Fruit fly (Drosophila melanogaster): ENCODE results near the gene Or67a.

Gene Or67a

dm6 chr3L:9566849-9567248, 38.0 kb downstream of the Or67a start (continued):
- no peak for TF ChIP-seq Hr38 (GFP tag; optimal IDR thresholded peaks at IDR 0.05)
- no peak for TF ChIP-seq Eip93F (GFP tag; optimal IDR thresholded peaks at IDR 0.05)
- TF ChIP-seq CG15336 (GFP tag; IDR thresholded peaks at IDR 0.05), result peak; percentile 94
- TF ChIP-seq Sox14 (GFP tag; optimal IDR thresholded peaks at IDR 0.05), result peak; percentile 65
- TF ChIP-seq dac (GFP tag; optimal IDR thresholded peaks at IDR 0.05), result peak; percentile 71
- peak; percentile 67 for TF ChIP-seq CG10631 (GFP tag; optimal IDR thresholded peaks at IDR 0.05)
- no peak for TF ChIP-seq Sox15 (GFP tag; optimal IDR thresholded peaks at IDR 0.05)
- TF ChIP-seq spab (GFP tag; optimal IDR thresholded peaks at IDR 0.05), result no peak
- TF ChIP-seq Lpt (GFP tag; optimal IDR thresholded peaks at IDR 0.05), result peak; percentile 75
- peak; percentile 55 for TF ChIP-seq CG11294 (GFP tag; IDR thresholded peaks at IDR 0.05)
- peak; percentile 31 for TF ChIP-seq dsx (GFP tag; optimal IDR thresholded peaks at IDR 0.05; ENCODE audit: poor library complexity, severe bottlenecking)
- no peak for TF ChIP-seq Blimp-1 (GFP tag; optimal IDR thresholded peaks at IDR 0.05)
- TF ChIP-seq ss (GFP tag; optimal IDR thresholded peaks at IDR 0.05), result no peak
- TF ChIP-seq achi (GFP tag; optimal IDR thresholded peaks at IDR 0.05), result peak; percentile 70
- TF ChIP-seq CG32006 (GFP tag; optimal IDR thresholded peaks at IDR 0.05), result peak; percentile 91
- no peak for TF ChIP-seq vri (GFP tag; optimal IDR thresholded peaks at IDR 0.05)
- peak; percentile 34 for TF ChIP-seq CG16779 (tag; optimal IDR thresholded peaks at IDR 0.05)
- TF ChIP-seq CG8632 (GFP tag; optimal IDR thresholded peaks at IDR 0.05), result no peak
- peak; percentile 38 for TF ChIP-seq CG6808 (GFP tag; optimal IDR thresholded peaks at IDR 0.05)

dm6 chr3L:9567748-9568147, 38.9 kb downstream of the Or67a start:
- peak; percentile 62 for TF ChIP-seq fkh (GFP tag; optimal IDR thresholded peaks at IDR 0.05)
- TF ChIP-seq Sox102F (GFP tag; optimal IDR thresholded peaks at IDR 0.05), result no peak
- no peak for TF ChIP-seq CG6854 (GFP tag; optimal IDR thresholded peaks at IDR 0.05)
- TF ChIP-seq CG8319 (GFP tag; optimal IDR thresholded peaks at IDR 0.05), result no peak
- TF ChIP-seq CG11902 (GFP tag; optimal IDR thresholded peaks at IDR 0.05), result no peak
- TF ChIP-seq CG6792 (GFP tag; optimal IDR thresholded peaks at IDR 0.05), result no peak

- TF ChIP-seq Eip78C (GFP tag) (peak; percentile 8), fd59A (GFP tag; optimal IDR thresholded peaks at IDR 0.05) (no peak)
Measured at dm6 chr3L:9569194-9569593, 40.3 kb downstream of the Or67a start.

dm6 chr3L:9569849-9570248, 41.0 kb downstream of the Or67a start:
- TF ChIP-seq CG6808 (GFP tag; optimal IDR thresholded peaks at IDR 0.05) (no peak), OdsH (GFP tag; optimal IDR thresholded peaks at IDR 0.05) (no peak), topi (GFP tag; optimal IDR thresholded peaks at IDR 0.05) (no peak), salr (GFP tag; optimal IDR thresholded peaks at IDR 0.05) (no peak), CG1621 (tag; optimal IDR thresholded peaks at IDR 0.05) (no peak), fd85E (GFP tag; optimal IDR thresholded peaks at IDR 0.05) (no peak), Hr4 (GFP tag; optimal IDR thresholded peaks at IDR 0.05) (peak; percentile 42), CG7368 (GFP tag; optimal IDR thresholded peaks at IDR 0.05) (no peak), CG6276 (GFP tag; optimal IDR thresholded peaks at IDR 0.05) (no peak), CG6163 (GFP tag; IDR thresholded peaks at IDR 0.05) (no peak), Hr39 (GFP tag; optimal IDR thresholded peaks at IDR 0.05) (no peak), CG10631 (GFP tag; optimal IDR thresholded peaks at IDR 0.05) (no peak), CG9139 (GFP tag; optimal IDR thresholded peaks at IDR 0.05) (no peak), CG11762 (GFP tag; optimal IDR thresholded peaks at IDR 0.05; ENCODE audit: insufficient read depth) (no peak), esn (GFP tag; optimal IDR thresholded peaks at IDR 0.05) (no peak), Smox (GFP tag; optimal IDR thresholded peaks at IDR 0.05) (no peak), CG10669 (GFP tag; optimal IDR thresholded peaks at IDR 0.05) (no peak), Sox14 (GFP tag; optimal IDR thresholded peaks at IDR 0.05) (no peak), Hr38 (GFP tag; optimal IDR thresholded peaks at IDR 0.05) (no peak), Eip75B (GFP tag; optimal IDR thresholded peaks at IDR 0.05) (no peak), pdm3 (GFP tag; optimal IDR thresholded peaks at IDR 0.05) (no peak), Eip78C (GFP tag) (peak; percentile 13), achi (GFP tag; optimal IDR thresholded peaks at IDR 0.05) (no peak), CG32006 (GFP tag; optimal IDR thresholded peaks at IDR 0.05) (peak; percentile 59), CG6792 (GFP tag; optimal IDR thresholded peaks at IDR 0.05) (no peak), CG31627 (GFP tag; optimal IDR thresholded peaks at IDR 0.05) (no peak), Ets96B (tag; optimal IDR thresholded peaks at IDR 0.05) (no peak), CG15336 (GFP tag; IDR thresholded peaks at IDR 0.05) (peak; percentile 65), vri (GFP tag; optimal IDR thresholded peaks at IDR 0.05) (no peak), Sox102F (GFP tag; optimal IDR thresholded peaks at IDR 0.05) (no peak), Sox15 (GFP tag; optimal IDR thresholded peaks at IDR 0.05) (no peak)

All from whole organism, prepupa.